Worm (Caenorhabditis elegans) whole organism, L4 larva: ENCODE measurements around the gene T20B12.4.

Source experiments
- F44E2.7 ChIP-seq: fragments of 200-800 bp; sonication (Bioruptor generic); IDR thresholded peaks from 2 replicates; pipeline ENCODE4 v2.1.2; 2022; ENCODE audit warnings: missing genetic modification characterization, missing compliant biosample characterization
- F49E8.2 ChIP-seq: sonication (generic microtip); optimal IDR thresholded peaks from 2 replicates; lab custom pipeline; 2016; ENCODE audit warnings: missing compliant biosample characterization, mild to moderate bottlenecking, missing genetic modification characterization, borderline replicate concordance
- R02D3.7 ChIP-seq: fragments of 150-350 bp; sonication (generic microtip); optimal IDR thresholded peaks from 3 replicates; lab custom pipeline; 2014; ENCODE audit warnings: missing biosample characterization, missing genetic modification characterization
- T26A8.4 ChIP-seq: fragments of 200-800 bp; sonication (Bioruptor generic); IDR thresholded peaks from 2 replicates; pipeline ENCODE4 v1.3.6; 2022; ENCODE audit warnings: missing genetic modification characterization, missing compliant biosample characterization
- Y48G9A.11 ChIP-seq: fragments of 200-800 bp; sonication (Bioruptor generic); IDR thresholded peaks from 2 replicates; pipeline ENCODE4 v1.3.6; 2022; ENCODE audit warnings: missing genetic modification reagents, missing genetic modification characterization, missing compliant biosample characterization
- Y75B8A.6 ChIP-seq: fragments of 200-800 bp; sonication (Bioruptor generic); IDR thresholded peaks from 2 replicates; pipeline ENCODE4 v1.3.6; 2022; ENCODE audit warnings: missing genetic modification reagents, missing genetic modification characterization, missing compliant biosample characterization
- aha-1 ChIP-seq: fragments of 150-350 bp; peaks from one replicate; lab custom pipeline; 2014; ENCODE audit warnings: missing biosample characterization, missing genetic modification characterization
- aly-2 ChIP-seq: sonication (generic microtip); optimal IDR thresholded peaks from 2 replicates; lab custom pipeline; 2018; ENCODE audit warnings: missing biosample characterization, missing genetic modification characterization
- ama-1 ChIP-seq: fragments of 150-350 bp; optimal IDR thresholded peaks from 2 replicates; lab custom pipeline; 2014; ENCODE audit warnings: inconsistent platforms, mixed read lengths
- arid-1 ChIP-seq: fragments of 200-800 bp; sonication (Bioruptor generic); conservative IDR thresholded peaks from 2 replicates; pipeline ENCODE4 v1.3.6; 2022; ENCODE audit warnings: missing genetic modification reagents, missing genetic modification characterization, missing compliant biosample characterization
- ceh-32 ChIP-seq: sonication (generic microtip); optimal IDR thresholded peaks from 2 replicates; lab custom pipeline; 2016; ENCODE audit warnings: mild to moderate bottlenecking, missing genetic modification characterization, missing compliant biosample characterization; ENCODE audit not compliant: poor library complexity
- ceh-44 ChIP-seq: fragments of 200-800 bp; sonication (Bioruptor generic); IDR thresholded peaks from 2 replicates; pipeline ENCODE4 v1.3.6; 2022; ENCODE audit warnings: missing genetic modification reagents, missing genetic modification characterization, missing compliant biosample characterization
- cey-2 ChIP-seq: sonication (generic microtip); optimal IDR thresholded peaks from 3 replicates; lab custom pipeline; 2017; ENCODE audit warnings: missing genetic modification characterization, mild to moderate bottlenecking, missing compliant biosample characterization, antibody characterized with exemption, borderline replicate concordance; ENCODE audit not compliant: insufficient read depth
- ctbp-1 ChIP-seq: fragments of 200-800 bp; sonication (Bioruptor generic); IDR thresholded peaks from 2 replicates; pipeline ENCODE4 v1.3.6; 2022; ENCODE audit warnings: missing genetic modification reagents, missing genetic modification characterization, missing compliant biosample characterization
- daf-16 ChIP-seq, 3 experiments: sonication (generic microtip); optimal IDR thresholded peaks; 2 replicates each; lab custom pipeline; 2016 to 2017; ENCODE audit warnings: missing genetic modification characterization in 3 of 3, missing genetic modification reagents in 3 of 3, mild to moderate bottlenecking in 2 of 3, missing compliant biosample characterization in 2 of 3, missing biosample characterization in 1 of 3, moderate library complexity in 1 of 3
- daf-19 ChIP-seq: fragments of 200-800 bp; sonication (Bioruptor generic); conservative IDR thresholded peaks from 2 replicates; pipeline ENCODE4 v1.3.6; 2022; ENCODE audit warnings: missing genetic modification characterization, missing compliant biosample characterization
- daf-8 ChIP-seq: fragments of 200-800 bp; sonication (Bioruptor generic); IDR thresholded peaks from 2 replicates; pipeline ENCODE4 v1.3.6; 2022; ENCODE audit warnings: missing genetic modification characterization, missing compliant biosample characterization
- dmd-9 ChIP-seq: fragments of 200-800 bp; sonication (Bioruptor generic); IDR thresholded peaks from 2 replicates; pipeline ENCODE4 v1.3.6; 2022; ENCODE audit warnings: missing genetic modification reagents, missing genetic modification characterization, missing compliant biosample characterization
- duxl-1 ChIP-seq: sonication (generic microtip); optimal IDR thresholded peaks from 2 replicates; lab custom pipeline; 2016; ENCODE audit warnings: mild to moderate bottlenecking, missing genetic modification characterization, moderate library complexity, missing compliant biosample characterization; ENCODE audit not compliant: poor library complexity
- dve-1 ChIP-seq: sonication (generic microtip); optimal IDR thresholded peaks from 2 replicates; lab custom pipeline; 2017; ENCODE audit warnings: antibody characterized with exemption, mild to moderate bottlenecking, missing genetic modification characterization, missing compliant biosample characterization; ENCODE audit not compliant: insufficient read depth
- egl-27 ChIP-seq: sonication (generic microtip); optimal IDR thresholded peaks from 3 replicates; lab custom pipeline; 2017; ENCODE audit warnings: missing biosample characterization, missing genetic modification reagents, missing genetic modification characterization
- hif-1 ChIP-seq, 2 experiments: sonication (generic microtip); optimal IDR thresholded peaks; 2 replicates each; lab custom pipeline; 2016 to 2017; ENCODE audit warnings: missing compliant biosample characterization in 2 of 2, missing genetic modification characterization in 2 of 2, missing genetic modification reagents in 2 of 2, missing genotype in 2 of 2, mild to moderate bottlenecking in 1 of 2
- hlh-30 ChIP-seq: sonication (generic microtip); optimal IDR thresholded peaks from 2 replicates; lab custom pipeline; 2017; ENCODE audit warnings: antibody characterized with exemption, mild to moderate bottlenecking, missing genetic modification characterization, missing compliant biosample characterization; ENCODE audit not compliant: insufficient read depth
- lin-13 ChIP-seq: fragments of 150-350 bp; optimal IDR thresholded peaks from 2 replicates; lab custom pipeline; 2014; ENCODE audit warnings: missing biosample characterization, missing genetic modification reagents, missing genetic modification characterization
- lsy-2 ChIP-seq, 2 experiments: fragments of 150-350 bp in 1 of 2; sonication (generic microtip) in 1 of 2; optimal IDR thresholded peaks; 2 replicates each; lab custom pipeline; 2014 to 2017; ENCODE audit warnings: missing biosample characterization in 2 of 2, missing genetic modification characterization in 2 of 2
- mes-2 ChIP-seq: sonication (generic microtip); optimal IDR thresholded peaks from 2 replicates; lab custom pipeline; 2016; ENCODE audit warnings: missing genotype, mild to moderate bottlenecking, missing genetic modification characterization, missing compliant biosample characterization; ENCODE audit not compliant: poor library complexity, severe bottlenecking
- nhr-237 ChIP-seq: sonication (generic microtip); optimal IDR thresholded peaks from 2 replicates; lab custom pipeline; 2017; ENCODE audit warnings: missing biosample characterization, missing genetic modification characterization
- nhr-28 ChIP-seq: fragments of 150-350 bp; optimal IDR thresholded peaks from 2 replicates; lab custom pipeline; 2014; ENCODE audit warnings: missing biosample characterization, missing genetic modification characterization
- nhr-42 ChIP-seq: fragments of 200-800 bp; sonication (Bioruptor generic); IDR thresholded peaks from 2 replicates; pipeline ENCODE4 v1.3.6; 2022; ENCODE audit warnings: missing genetic modification characterization, missing compliant biosample characterization
- nhr-6 ChIP-seq: fragments of 150-350 bp; optimal IDR thresholded peaks from 2 replicates; lab custom pipeline; 2014; ENCODE audit warnings: missing biosample characterization, missing genetic modification characterization
- nhr-76 ChIP-seq: fragments of 150-350 bp; optimal IDR thresholded peaks from 2 replicates; lab custom pipeline; 2014; ENCODE audit warnings: missing biosample characterization, missing genetic modification characterization
- rbr-2 ChIP-seq: sonication (generic microtip); optimal IDR thresholded peaks from 2 replicates; lab custom pipeline; 2016; ENCODE audit warnings: missing genotype, missing genetic modification characterization, missing compliant biosample characterization
- sdz-12 ChIP-seq: fragments of 200-800 bp; sonication (Bioruptor generic); optimal IDR thresholded peaks from 2 replicates; lab custom pipeline; 2018; ENCODE audit warnings: mild to moderate bottlenecking, missing genetic modification characterization, missing compliant biosample characterization
- snpc-4 ChIP-seq: fragments of 150-350 bp; optimal IDR thresholded peaks from 2 replicates; lab custom pipeline; 2014; ENCODE audit warnings: missing biosample characterization, missing genetic modification characterization
- spr-3 ChIP-seq: fragments of 200-800 bp; sonication (Bioruptor generic); optimal IDR thresholded peaks from 2 replicates; lab custom pipeline; 2018; ENCODE audit warnings: mild to moderate bottlenecking, missing genetic modification characterization, missing compliant biosample characterization
- tag-97 ChIP-seq: fragments of 200-800 bp; sonication (Bioruptor generic); IDR thresholded peaks from 2 replicates; pipeline ENCODE4 v1.3.6; 2022; ENCODE audit warnings: missing genetic modification characterization, missing compliant biosample characterization
- unc-39 ChIP-seq: sonication (generic microtip); optimal IDR thresholded peaks from 2 replicates; lab custom pipeline; 2017; ENCODE audit warnings: missing biosample characterization, missing genetic modification characterization
- unc-62 ChIP-seq, 3 experiments: fragments of 150-350 bp in 1 of 3; sonication (generic microtip); optimal IDR thresholded peaks in 2 of 3; peaks in 1 of 3; 1 replicate in 1 of 3; 2 replicates in 2 of 3; lab custom pipeline; 2014 to 2017; ENCODE audit warnings: missing biosample characterization in 3 of 3, missing genetic modification characterization in 3 of 3, missing genetic modification reagents in 3 of 3, missing genotype in 1 of 3
- vab-7 ChIP-seq: fragments of 200-800 bp; sonication (Bioruptor generic); IDR thresholded peaks from 2 replicates; pipeline ENCODE4 v1.3.6; 2022; ENCODE audit warnings: missing genetic modification reagents, missing genetic modification characterization, missing compliant biosample characterization
- zfp-2 ChIP-seq: sonication (generic microtip); optimal IDR thresholded peaks from 2 replicates; lab custom pipeline; 2016; ENCODE audit warnings: mild to moderate bottlenecking, missing genetic modification characterization, missing compliant biosample characterization
- zip-11 ChIP-seq: fragments of 200-800 bp; sonication (Bioruptor generic); IDR thresholded peaks from 2 replicates; pipeline ENCODE4 v1.3.6; 2022; ENCODE audit warnings: missing genetic modification characterization, missing compliant biosample characterization
- ztf-11 ChIP-seq: fragments of 150-350 bp; optimal IDR thresholded peaks from 2 replicates; lab custom pipeline; 2014; ENCODE audit warnings: missing biosample characterization, missing genetic modification characterization

Gene T20B12.4

ce11 chrIII:7343389-7343788 is 24.1 kb upstream of the T20B12.4 start, which contains the start of gene F08F8.6:
TSS of gene F08F8.6 (plus strand) at chrIII:7343689.
- no peak for TF ChIP-seq Y75B8A.6
- TF ChIP-seq duxl-1 (tag; lab: Kevin White, UChicago): no peak
- TF ChIP-seq R02D3.7 (tag; lab: Kevin White, UChicago): no peak
- no peak for TF ChIP-seq egl-27
- no peak for TF ChIP-seq daf-19
- no peak for TF ChIP-seq cey-2
- no peak for TF ChIP-seq hlh-30
- TF ChIP-seq ceh-44 (GFP tag; lab: Robert Waterston, UW): no peak
- no peak for TF ChIP-seq lin-13 (GFP tag; lab: Kevin White, UChicago)
- no peak for TF ChIP-seq vab-7 (GFP tag; lab: Robert Waterston, UW)
- no peak for TF ChIP-seq lsy-2 (tag; optimal IDR thresholded peaks at IDR 0.05; lab: Kevin White, UChicago)
- TF ChIP-seq ama-1 (lab: Kevin White, UChicago): no peak
- no peak for TF ChIP-seq Y48G9A.11 (GFP tag; lab: Robert Waterston, UW)
- TF ChIP-seq ctbp-1 (GFP tag; lab: Robert Waterston, UW): no peak
- TF ChIP-seq zip-11 (GFP tag; lab: Robert Waterston, UW): no peak
- no peak for TF ChIP-seq T26A8.4 (GFP tag; lab: Robert Waterston, UW)
- no peak for TF ChIP-seq ztf-11
- no peak for TF ChIP-seq mes-2 (tag; lab: Kevin White, UChicago)
- no peak for TF ChIP-seq tag-97 (GFP tag; lab: Robert Waterston, UW)
- no peak for TF ChIP-seq daf-8 (GFP tag; lab: Robert Waterston, UW)
- TF ChIP-seq, all 104 proteins: peak for 0

ce11 chrIII:7347049-7347448 is 20.5 kb upstream of the T20B12.4 start, which contains the start of gene F08F8.7:
TSS of gene F08F8.7 (minus strand) at chrIII:7347149.
- no peak for TF ChIP-seq unc-39 (tag; lab: Kevin White, UChicago)
- TF ChIP-seq daf-16 (GFP tag; optimal IDR thresholded peaks at IDR 0.05; lab: Kevin White, UChicago): no peak
- TF ChIP-seq daf-16 (tag; optimal IDR thresholded peaks at IDR 0.05; lab: Kevin White, UChicago): peak; percentile 7

- TF ChIP-seq ama-1 (lab: Kevin White, UChicago) (peak; percentile 16), rbr-2 (tag; lab: Kevin White, UChicago) (no peak), F44E2.7 (GFP tag; lab: Robert Waterston, UW) (no peak), daf-16 (GFP tag; optimal IDR thresholded peaks at IDR 0.05; lab: Kevin White, UChicago) (no peak), daf-16 (tag; optimal IDR thresholded peaks at IDR 0.05; lab: Kevin White, UChicago) (no peak)
These were observed 18.4 kb upstream of the T20B12.4 start, which contains the start of gene gos-28 for ce11 chrIII:7349075-7349474. TSS of gene gos-28 (minus strand) at chrIII:7349175.

- TF ChIP-seq aha-1 (tag; lab: Kevin White, UChicago): peak; percentile 81
- no peak for TF ChIP-seq T26A8.4 (GFP tag; lab: Robert Waterston, UW)
- peak; percentile 35 for TF ChIP-seq dve-1
- no peak for TF ChIP-seq hlh-30
- no peak for TF ChIP-seq vab-7 (GFP tag; lab: Robert Waterston, UW)
These were observed 13.6 kb upstream of the T20B12.4 start, which contains the start of gene F08F8.9 for ce11 chrIII:7353871-7354270. TSS of gene F08F8.9 (minus strand) at chrIII:7353971.

ce11 chrIII:7357356-7357755 is 10.2 kb upstream of the T20B12.4 start, which contains the start of gene F08F8.10:
TSS of gene F08F8.10 (minus strand) at chrIII:7357393.
- TF ChIP-seq Y75B8A.6: no peak
- no peak for TF ChIP-seq nhr-76
- TF ChIP-seq nhr-237 (tag; lab: Kevin White, UChicago): no peak
- no peak for TF ChIP-seq arid-1 (GFP tag; lab: Robert Waterston, UW)
- TF ChIP-seq egl-27: no peak
- peak; percentile 91 for TF ChIP-seq hlh-30
- TF ChIP-seq aly-2 (tag; lab: Kevin White, UChicago): no peak
- no peak for TF ChIP-seq nhr-42 (GFP tag; lab: Robert Waterston, UW)
- TF ChIP-seq dmd-9 (GFP tag; lab: Robert Waterston, UW): no peak
- TF ChIP-seq spr-3 (GFP tag; lab: Kevin White, UChicago): no peak
- TF ChIP-seq hif-1 (tag; optimal IDR thresholded peaks at IDR 0.05; lab: Kevin White, UChicago): peak in 1 of 2 experiments; percentile 11
- TF ChIP-seq F49E8.2 (tag; lab: Kevin White, UChicago): no peak
- no peak for TF ChIP-seq lin-13 (GFP tag; lab: Kevin White, UChicago)
- TF ChIP-seq unc-62 (GFP tag; optimal IDR thresholded peaks at IDR 0.05 in 1 of 2; lab: Kevin White, UChicago): peak in 1 of 2 experiments; percentile 81
- TF ChIP-seq unc-62 (tag; optimal IDR thresholded peaks at IDR 0.05; lab: Kevin White, UChicago): no peak
- TF ChIP-seq nhr-6 (tag; lab: Kevin White, UChicago): peak; percentile 28
- peak; percentile 31 for TF ChIP-seq nhr-28
- TF ChIP-seq zfp-2: no peak
- TF ChIP-seq ceh-32 (tag; lab: Kevin White, UChicago): no peak
- no peak for TF ChIP-seq sdz-12
- TF ChIP-seq aha-1 (tag; lab: Kevin White, UChicago): no peak
- no peak for TF ChIP-seq snpc-4 (tag; lab: Kevin White, UChicago)
